Fruit fly (Drosophila melanogaster) whole organism, embryonic: ENCODE results near the gene CG13605.

ENCODE experiments used
- Adf1 ChIP-seq: fragments of 200-800 bp; sonication (Bioruptor generic); IDR thresholded peaks from 2 replicates; pipeline ENCODE4 v1.3.6; 2022; ENCODE audit warnings: missing biosample characterization, missing genetic modification characterization
- BEAF-32 ChIP-seq: fragments of 200-800 bp; sonication (Bioruptor generic); optimal IDR thresholded peaks from 3 replicates; lab custom pipeline; 2017; ENCODE audit warnings: missing biosample characterization, missing genetic modification characterization, mild to moderate bottlenecking, moderate library complexity, missing genetic modification reagents
- CG10366 ChIP-seq: fragments of 200-800 bp; sonication (Bioruptor generic); IDR thresholded peaks from 2 replicates; pipeline ENCODE4 v1.3.6; 2022; ENCODE audit warnings: missing biosample characterization, missing genetic modification characterization
- CG10543 ChIP-seq: fragments of 200-800 bp; sonication (Bioruptor generic); optimal IDR thresholded peaks from 3 replicates; lab custom pipeline; 2017; ENCODE audit warnings: missing biosample characterization, mild to moderate bottlenecking, missing genetic modification characterization, moderate library complexity
- CG11504 ChIP-seq: fragments of 200-800 bp; sonication (Bioruptor generic); optimal IDR thresholded peaks from 3 replicates; lab custom pipeline; 2019; ENCODE audit warnings: missing biosample characterization, mild to moderate bottlenecking, missing genetic modification characterization, moderate library complexity
- CG11695 ChIP-seq: fragments of 200-800 bp; sonication (Bioruptor generic); IDR thresholded peaks from 3 replicates; pipeline ENCODE4 v1.3.6; 2022; ENCODE audit warnings: missing biosample characterization, missing genetic modification characterization
- CG15514 ChIP-seq: fragments of 200-800 bp; sonication (Bioruptor generic); optimal IDR thresholded peaks from 3 replicates; lab custom pipeline; 2017; ENCODE audit warnings: missing biosample characterization, missing genetic modification characterization, mild to moderate bottlenecking, moderate library complexity, missing genetic modification reagents
- CG17829 ChIP-seq: fragments of 200-800 bp; optimal IDR thresholded peaks from 2 replicates; lab custom pipeline; 2019; ENCODE audit warnings: missing biosample characterization, mild to moderate bottlenecking, missing genetic modification characterization, moderate library complexity
- CG2120 ChIP-seq: fragments of 200-800 bp; sonication (Bioruptor generic); optimal IDR thresholded peaks from 3 replicates; lab custom pipeline; 2016; ENCODE audit warnings: missing biosample characterization, missing genetic modification characterization
- CG2875 ChIP-seq: fragments of 200-800 bp; sonication (Bioruptor generic); optimal IDR thresholded peaks from 2 replicates; lab custom pipeline; 2017; ENCODE audit warnings: missing biosample characterization, mild to moderate bottlenecking, missing genetic modification characterization, missing genetic modification reagents
- CG32532 ChIP-seq: fragments of 200-800 bp; sonication (Bioruptor generic); IDR thresholded peaks from 2 replicates; pipeline ENCODE4 v1.3.6; 2022; ENCODE audit warnings: missing biosample characterization, missing genetic modification characterization
- CG3281 ChIP-seq: fragments of 200-800 bp; sonication (Bioruptor generic); optimal IDR thresholded peaks from 3 replicates; lab custom pipeline; 2017; ENCODE audit warnings: missing biosample characterization, mild to moderate bottlenecking, missing genetic modification characterization
- CG34376 ChIP-seq: fragments of 200-800 bp; sonication (Bioruptor generic); optimal IDR thresholded peaks from 2 replicates; lab custom pipeline; 2018; ENCODE audit warnings: missing biosample characterization, mild to moderate bottlenecking, missing genetic modification characterization
- CG3726 ChIP-seq: fragments of 200-800 bp; sonication (Bioruptor generic); IDR thresholded peaks from 3 replicates; pipeline ENCODE4, ENCODE4 v1.3.6; 2022; ENCODE audit warnings: missing biosample characterization, missing genetic modification characterization
- CG8924 ChIP-seq: fragments of 200-800 bp; optimal IDR thresholded peaks from 3 replicates; lab custom pipeline; 2019; ENCODE audit warnings: missing biosample characterization, mild to moderate bottlenecking, missing genetic modification characterization, moderate library complexity
- CG9437 ChIP-seq: fragments of 200-800 bp; sonication (Bioruptor generic); optimal IDR thresholded peaks from 2 replicates; lab custom pipeline; 2018; ENCODE audit warnings: missing biosample characterization, mild to moderate bottlenecking, missing genetic modification characterization
- CHES-1-like ChIP-seq: fragments of 200-800 bp; sonication (Bioruptor generic); optimal IDR thresholded peaks from 2 replicates; lab custom pipeline; 2016; ENCODE audit warnings: missing biosample characterization, missing genetic modification characterization
- CrebB ChIP-seq: fragments of 200-800 bp; sonication (Bioruptor generic); optimal IDR thresholded peaks from 3 replicates; lab custom pipeline; 2018; ENCODE audit warnings: missing biosample characterization, mild to moderate bottlenecking, missing genetic modification characterization
- Deaf1 ChIP-seq: fragments of 200-800 bp; optimal IDR thresholded peaks from 3 replicates; lab custom pipeline; 2019; ENCODE audit warnings: missing biosample characterization, mild to moderate bottlenecking, missing genetic modification characterization, moderate library complexity
- Dp ChIP-seq: fragments of 200-800 bp; sonication (Bioruptor generic); optimal IDR thresholded peaks from 2 replicates; lab custom pipeline; 2018; ENCODE audit warnings: missing biosample characterization, mild to moderate bottlenecking, missing genetic modification characterization, moderate library complexity
- Hsf ChIP-seq: fragments of 200-800 bp; sonication (Bioruptor generic); optimal IDR thresholded peaks from 3 replicates; lab custom pipeline; 2016; ENCODE audit warnings: missing biosample characterization, missing genetic modification characterization
- Jarid2 ChIP-seq: fragments of 200-800 bp; sonication (Bioruptor generic); optimal IDR thresholded peaks from 3 replicates; lab custom pipeline; 2017; ENCODE audit warnings: mild to moderate bottlenecking, missing biosample characterization, missing genetic modification reagents, missing genetic modification characterization
- Med ChIP-seq: fragments of 200-800 bp; sonication (Bioruptor generic); peaks from one replicate; lab custom pipeline; 2016; ENCODE audit warnings: missing biosample characterization, missing genetic modification characterization, mild to moderate bottlenecking, inconsistent platforms, moderate library complexity
- Meics ChIP-seq: fragments of 200-800 bp; sonication (Bioruptor generic); optimal IDR thresholded peaks from 2 replicates; lab custom pipeline; 2017; ENCODE audit warnings: missing biosample characterization, mild to moderate bottlenecking, missing genetic modification characterization
- Mes4 ChIP-seq: fragments of 200-800 bp; sonication (Bioruptor generic); optimal IDR thresholded peaks from 2 replicates; lab custom pipeline; 2016; ENCODE audit warnings: missing biosample characterization, missing genetic modification characterization
- Opbp ChIP-seq: fragments of 200-800 bp; sonication (Bioruptor generic); IDR thresholded peaks from 3 replicates; pipeline ENCODE4 v1.3.6; 2022; ENCODE audit warnings: missing biosample characterization, missing genetic modification characterization; ENCODE audit not compliant: partially characterized antibody
- Sin3A ChIP-seq: fragments of >200 bp; optimal IDR thresholded peaks from 2 replicates; lab custom pipeline; 2018
- Sox102F ChIP-seq: fragments of 200-800 bp; sonication (Bioruptor generic); optimal IDR thresholded peaks from 2 replicates; lab custom pipeline; 2018; ENCODE audit warnings: missing biosample characterization, mild to moderate bottlenecking, missing genetic modification characterization, moderate library complexity
- Sry-δ ChIP-seq: fragments of 200-800 bp; sonication (Bioruptor generic); optimal IDR thresholded peaks from 2 replicates; lab custom pipeline; 2016; ENCODE audit warnings: missing biosample characterization, missing genetic modification characterization
- Trl ChIP-seq, 3 experiments: fragments of >200 bp in 2 of 3; fragments of 200-800 bp in 1 of 3; sonication (Bioruptor generic) in 1 of 3; optimal IDR thresholded peaks; 2 replicates in 1 of 3; 3 replicates in 2 of 3; lab custom pipeline; 2016 to 2017; ENCODE audit warnings: missing biosample characterization in 1 of 3, missing genetic modification characterization in 1 of 3
- Vsx1 ChIP-seq: fragments of 200-800 bp; sonication (Bioruptor generic); optimal IDR thresholded peaks from 2 replicates; lab custom pipeline; 2017; ENCODE audit warnings: missing biosample characterization, mild to moderate bottlenecking, missing genetic modification characterization, missing genetic modification reagents
- Xbp1 ChIP-seq: fragments of 200-800 bp; sonication (Bioruptor generic); optimal IDR thresholded peaks from 3 replicates; lab custom pipeline; 2016; ENCODE audit warnings: missing biosample characterization, mild to moderate bottlenecking, missing genetic modification characterization
- ase ChIP-seq: fragments of 200-800 bp; sonication (Bioruptor generic); IDR thresholded peaks from 3 replicates; pipeline ENCODE4 v1.3.6; 2022; ENCODE audit warnings: missing biosample characterization, missing genetic modification characterization
- bsh ChIP-seq, 2 experiments: fragments of 200-800 bp; sonication (Bioruptor generic); optimal IDR thresholded peaks; 2 replicates each; lab custom pipeline; 2017 to 2018; ENCODE audit warnings: mild to moderate bottlenecking in 2 of 2, missing biosample characterization in 2 of 2, missing genetic modification characterization in 2 of 2, moderate library complexity in 1 of 2
- ci ChIP-seq: fragments of 200-800 bp; sonication (Bioruptor generic); IDR thresholded peaks from 3 replicates; pipeline ENCODE4 v1.3.6; 2022; ENCODE audit warnings: missing biosample characterization, missing genetic modification characterization
- dati ChIP-seq: fragments of 200-800 bp; sonication (Bioruptor generic); IDR thresholded peaks from 2 replicates; pipeline ENCODE4 v1.3.6; 2022; ENCODE audit warnings: missing biosample characterization, missing genetic modification characterization
- dpn ChIP-seq, 2 experiments: fragments of 200-800 bp; sonication (Bioruptor generic); optimal IDR thresholded peaks; 3 replicates each; lab custom pipeline; 2016; ENCODE audit warnings: missing biosample characterization in 2 of 2, missing genetic modification characterization in 2 of 2
- eve ChIP-seq, 2 experiments: fragments of >200 bp; optimal IDR thresholded peaks; 2 replicates each; lab custom pipeline; 2017; ENCODE audit warnings: missing biosample characterization in 2 of 2, missing genetic modification characterization in 2 of 2
- ewg ChIP-seq: fragments of 200-800 bp; sonication (Bioruptor generic); optimal IDR thresholded peaks from 3 replicates; lab custom pipeline; 2017; ENCODE audit warnings: mild to moderate bottlenecking, missing biosample characterization, missing genetic modification reagents, missing genetic modification characterization
- lola ChIP-seq, 3 experiments: fragments of >200 bp in 2 of 3; fragments of 200-800 bp in 1 of 3; sonication (Bioruptor generic) in 1 of 3; optimal IDR thresholded peaks; 2 replicates each; lab custom pipeline; 2017 to 2019; ENCODE audit warnings: missing biosample characterization in 3 of 3, missing genetic modification characterization in 3 of 3, mild to moderate bottlenecking in 1 of 3, moderate library complexity in 1 of 3
- nerfin-1 ChIP-seq: fragments of 200-800 bp; sonication (Bioruptor generic); optimal IDR thresholded peaks from 3 replicates; lab custom pipeline; 2019; ENCODE audit warnings: missing biosample characterization, mild to moderate bottlenecking, missing genetic modification characterization, moderate library complexity
- nom ChIP-seq: fragments of 200-800 bp; sonication (Bioruptor generic); optimal IDR thresholded peaks from 2 replicates; lab custom pipeline; 2017; ENCODE audit warnings: missing biosample characterization, missing genetic modification characterization, mild to moderate bottlenecking, moderate library complexity, missing genetic modification reagents
- odd ChIP-seq: fragments of 200-800 bp; sonication (Bioruptor generic); optimal IDR thresholded peaks from 2 replicates; lab custom pipeline; 2017; ENCODE audit warnings: missing biosample characterization, mild to moderate bottlenecking, missing genetic modification characterization
- onecut ChIP-seq: fragments of 200-800 bp; sonication (Bioruptor generic); IDR thresholded peaks from 2 replicates; pipeline ENCODE4 v1.3.6; 2022; ENCODE audit warnings: missing biosample characterization, missing genetic modification characterization
- pita ChIP-seq: fragments of 200-800 bp; sonication (Bioruptor generic); optimal IDR thresholded peaks from 2 replicates; lab custom pipeline; 2017; ENCODE audit warnings: missing biosample characterization, mild to moderate bottlenecking, missing genetic modification characterization
- pnt ChIP-seq: fragments of 200-800 bp; sonication (Bioruptor generic); optimal IDR thresholded peaks from 3 replicates; lab custom pipeline; 2016; ENCODE audit warnings: missing biosample characterization, missing genetic modification characterization
- trem ChIP-seq: fragments of 200-800 bp; optimal IDR thresholded peaks from 3 replicates; lab custom pipeline; 2019; ENCODE audit warnings: missing biosample characterization, mild to moderate bottlenecking, missing genetic modification characterization, moderate library complexity
- wek ChIP-seq: fragments of 200-800 bp; sonication (Bioruptor generic); optimal IDR thresholded peaks from 3 replicates; lab custom pipeline; 2018; ENCODE audit warnings: missing biosample characterization, mild to moderate bottlenecking, missing genetic modification characterization, moderate library complexity
- yki ChIP-seq: fragments of >200 bp; optimal IDR thresholded peaks from 3 replicates; lab custom pipeline; 2018

CG13605 gene

DNA sequence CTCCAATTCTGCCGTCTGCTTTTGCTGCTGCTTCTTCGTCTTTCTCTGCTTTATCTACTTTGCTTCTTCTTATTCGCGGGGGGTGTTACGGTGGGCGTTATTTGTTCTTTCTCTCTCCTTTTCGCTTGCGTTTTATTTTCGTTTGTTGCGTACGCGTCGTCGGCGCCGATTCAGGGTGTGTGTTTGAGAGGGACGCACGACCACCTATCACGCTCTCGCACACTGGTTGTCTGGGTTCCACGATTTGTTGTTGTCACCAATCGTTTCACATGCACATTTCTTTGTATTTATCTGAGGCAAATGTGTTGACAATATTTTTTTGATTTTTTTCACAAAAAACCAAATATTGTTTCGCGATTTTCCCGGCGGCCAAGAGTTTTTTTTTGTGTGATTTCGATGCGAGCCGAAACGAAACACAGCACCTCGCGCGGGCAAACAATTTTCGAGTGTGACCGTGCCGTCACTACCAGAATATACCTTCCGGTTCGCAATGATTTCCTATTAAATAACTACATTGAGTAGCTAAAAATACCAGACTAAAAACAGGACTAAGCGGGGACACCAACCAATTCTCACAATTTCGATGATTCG, 6.8 kb downstream of the CG13605 start, which contains the start of gene Syx1A (continued):
- TF ChIP-seq Jarid2 (GFP tag; lab: Kevin White, UChicago) (peak; percentile 91), CG17829 (tag; lab: Kevin White, UChicago) (peak; percentile 64), Med (GFP tag; lab: Kevin White, UChicago) (peak; percentile 82), odd (GFP tag; lab: Kevin White, UChicago) (peak; percentile 34), CG2875 (GFP tag; lab: Kevin White, UChicago) (peak; percentile 3), CrebB (peak; percentile 61), CG3281 (GFP tag; lab: Kevin White, UChicago) (peak; percentile 55), Sin3A (peak; percentile 1), Meics (no peak), CG11695 (no peak), wek (GFP tag; lab: Kevin White, UChicago) (no peak), CG15514 (peak; percentile 80), CG10543 (GFP tag; lab: Kevin White, UChicago) (peak; percentile 68), Mes4 (GFP tag; lab: Kevin White, UChicago) (no peak), pita (GFP tag; lab: Kevin White, UChicago) (peak; percentile 70), Opbp (GFP tag; lab: Robert Waterston, UW) (no peak), Vsx1 (no peak), CG11504 (tag; lab: Kevin White, UChicago) (peak; percentile 5), CG2120 (GFP tag; lab: Kevin White, UChicago) (peak; percentile 22), ase (GFP tag; lab: Robert Waterston, UW) (no peak), trem (peak; percentile 73), CHES-1-like (GFP tag; lab: Kevin White, UChicago) (peak; percentile 43), Dp (GFP tag; lab: Kevin White, UChicago) (peak; percentile 25), Deaf1 (peak; percentile 67), dpn (GFP tag; optimal IDR thresholded peaks at IDR 0.05; lab: Kevin White, UChicago) (peak in 1 of 2 experiments; percentile 6), CG32532 (no peak), CG10366 (GFP tag; lab: Robert Waterston, UW) (no peak), Hsf (peak; percentile 19), lola (GFP tag; optimal IDR thresholded peaks at IDR 0.05; lab: Kevin White, UChicago) (no peak), bsh (GFP tag; optimal IDR thresholded peaks at IDR 0.05; lab: Kevin White, UChicago) (peak in 1 of 2 experiments; percentile 36), Sox102F (GFP tag; lab: Kevin White, UChicago) (no peak), BEAF-32 (GFP tag; lab: Kevin White, UChicago) (peak; percentile 48), Sry-δ (GFP tag; lab: Kevin White, UChicago) (peak; percentile 25), Xbp1 (no peak), Adf1 (GFP tag; lab: Robert Waterston, UW) (no peak), pnt (no peak)

DNA sequence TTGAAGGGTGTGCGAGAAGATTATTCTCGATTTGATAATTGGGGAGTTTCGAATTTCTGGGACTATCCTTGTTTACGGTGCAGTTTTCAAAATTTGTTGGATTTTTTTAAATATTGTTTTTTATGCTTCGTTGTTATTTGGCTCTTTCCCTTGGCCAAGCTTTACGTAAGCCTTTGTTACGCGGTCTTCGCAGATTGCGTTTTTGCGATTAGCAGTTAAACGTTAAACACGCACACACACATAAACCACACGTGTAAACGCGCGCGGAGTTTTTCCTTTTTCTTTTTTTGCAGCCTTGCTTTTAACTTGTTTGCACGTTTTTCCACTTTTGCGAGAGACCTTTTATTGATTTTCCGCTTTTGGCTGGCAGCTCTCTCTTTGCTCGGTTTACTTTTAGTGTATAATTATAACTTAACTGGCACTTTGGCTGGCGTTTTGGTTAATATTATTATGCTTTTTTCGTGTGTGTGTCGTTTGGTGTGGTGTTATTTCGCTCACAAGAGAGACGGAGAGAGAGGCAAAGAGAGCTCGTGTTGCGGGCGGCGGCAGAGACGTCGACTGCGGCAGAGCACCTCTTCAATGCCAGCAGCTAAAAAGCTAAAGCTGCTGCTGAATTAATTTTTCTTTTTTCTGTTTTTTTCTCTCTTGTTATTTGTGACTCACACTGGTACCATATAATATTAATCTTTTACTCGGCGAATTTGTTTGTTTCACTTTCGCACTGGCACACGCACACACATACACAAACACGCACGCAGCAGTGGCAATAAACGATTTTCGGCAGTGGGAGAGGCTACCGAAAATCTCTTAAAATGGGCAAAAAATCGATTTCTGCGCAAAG, 7.5 kb downstream of the CG13605 start:
- TF ChIP-seq CG9437 (GFP tag; lab: Kevin White, UChicago) (peak; percentile 75), Adf1 (GFP tag; lab: Robert Waterston, UW) (no peak), nom (GFP tag; lab: Kevin White, UChicago) (peak; percentile 26), eve (GFP tag; optimal IDR thresholded peaks at IDR 0.05; lab: Kevin White, UChicago) (no peak), ci (GFP tag; lab: Robert Waterston, UW) (no peak), dati (GFP tag; lab: Robert Waterston, UW) (no peak), yki (lab: Kevin White, UChicago) (peak; percentile 2), CG3726 (no peak), Trl (optimal IDR thresholded peaks at IDR 0.05; lab: Kevin White, UChicago) (peak; percentile 86 to 95), Trl (GFP tag; optimal IDR thresholded peaks at IDR 0.05; lab: Kevin White, UChicago) (no peak), Med (GFP tag; lab: Kevin White, UChicago) (peak; percentile 20), CG8924 (tag; lab: Kevin White, UChicago) (peak; percentile 71), ewg (no peak), nerfin-1 (tag; lab: Kevin White, UChicago) (peak; percentile 77), CG34376 (GFP tag; lab: Kevin White, UChicago) (peak; percentile 59), onecut (peak; percentile 94)
